Worm (Caenorhabditis elegans) whole organism, young adult: ENCODE data around the gene spp-10.

Experiments used
- ama-1 ChIP-seq, 3 experiments: fragments of 150-350 bp in 1 of 3; sonication (generic microtip) in 2 of 3; optimal IDR thresholded peaks; 2 replicates each; lab custom pipeline; 2014 to 2018; ENCODE audit warnings: missing biosample characterization in 2 of 3, missing genetic modification characterization in 2 of 3, missing genetic modification reagents in 2 of 3
- cebp-2 ChIP-seq: fragments of 200-800 bp; sonication (Bioruptor generic); IDR thresholded peaks from 2 replicates; pipeline ENCODE4 v1.3.6; 2022; ENCODE audit warnings: missing genetic modification characterization, missing compliant biosample characterization
- efl-1 ChIP-seq: fragments of 150-350 bp; optimal IDR thresholded peaks from 2 replicates; lab custom pipeline; 2014; ENCODE audit warnings: missing biosample characterization, missing genetic modification reagents, missing genetic modification characterization
- madf-10 ChIP-seq: sonication (generic microtip); optimal IDR thresholded peaks from 2 replicates; lab custom pipeline; 2016; ENCODE audit warnings: mild to moderate bottlenecking, missing genetic modification characterization, missing compliant biosample characterization
- mcd-1 ChIP-seq: fragments of 200-800 bp; sonication (Bioruptor generic); IDR thresholded peaks from 2 replicates; pipeline ENCODE4 v1.3.6; 2022; ENCODE audit warnings: missing genetic modification reagents, missing genetic modification characterization, missing compliant biosample characterization
- nhr-80 ChIP-seq: sonication (generic microtip); optimal IDR thresholded peaks from 2 replicates; lab custom pipeline; 2016; ENCODE audit warnings: missing genetic modification characterization, missing compliant biosample characterization
- rec-8 ChIP-seq, 2 experiments: sonication (generic microtip); optimal IDR thresholded peaks; 2 replicates each; lab custom pipeline; 2016; ENCODE audit warnings: mild to moderate bottlenecking in 2 of 2, missing genetic modification characterization in 2 of 2, missing genetic modification reagents in 2 of 2, missing genotype in 2 of 2, missing biosample characterization in 1 of 2, missing compliant biosample characterization in 1 of 2, moderate library complexity in 1 of 2
- tbx-9 ChIP-seq: sonication (generic microtip); optimal IDR thresholded peaks from 2 replicates; lab custom pipeline; 2016; ENCODE audit warnings: borderline replicate concordance, missing genetic modification characterization, inconsistent platforms, missing compliant biosample characterization

DNA sequence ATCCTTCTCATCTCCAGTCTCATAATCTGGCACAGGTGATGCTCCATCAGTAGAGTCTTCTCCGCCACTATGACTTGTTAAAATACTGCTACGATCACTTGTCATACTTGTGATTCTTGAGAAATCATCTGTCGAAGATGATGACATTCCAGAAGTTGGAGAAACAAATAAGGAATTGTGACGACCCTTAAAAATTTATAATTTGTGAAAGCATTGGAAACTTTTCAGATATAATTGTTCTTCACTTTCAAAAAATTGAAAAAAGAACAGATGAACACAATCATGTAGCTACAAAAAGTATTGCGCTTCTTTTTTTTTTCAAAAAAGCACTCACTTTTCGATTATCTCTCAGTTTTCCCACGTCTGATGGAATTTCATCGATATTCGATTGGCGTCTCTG, 29.1 kb downstream of the spp-10 start:
- TF ChIP-seq madf-10 (tag; lab: Kevin White, UChicago), result no peak
- no peak for TF ChIP-seq mcd-1 (GFP tag; lab: Robert Waterston, UW)
- no peak for TF ChIP-seq rec-8 (tag; optimal IDR thresholded peaks at IDR 0.05; lab: Kevin White, UChicago)
- TF ChIP-seq cebp-2 (GFP tag; lab: Robert Waterston, UW), result no peak
- no peak for TF ChIP-seq efl-1 (GFP tag; lab: Kevin White, UChicago)
- no peak for TF ChIP-seq ama-1 (optimal IDR thresholded peaks at IDR 0.05; lab: Kevin White, UChicago)
- no peak for TF ChIP-seq ama-1 (GFP tag; optimal IDR thresholded peaks at IDR 0.05; lab: Kevin White, UChicago)
- no peak for TF ChIP-seq nhr-80 (tag; lab: Kevin White, UChicago)
- no peak for TF ChIP-seq tbx-9 (tag; lab: Kevin White, UChicago)
